Fruit fly (Drosophila melanogaster): ENCODE data around the gene sba.

sba gene

DNA sequence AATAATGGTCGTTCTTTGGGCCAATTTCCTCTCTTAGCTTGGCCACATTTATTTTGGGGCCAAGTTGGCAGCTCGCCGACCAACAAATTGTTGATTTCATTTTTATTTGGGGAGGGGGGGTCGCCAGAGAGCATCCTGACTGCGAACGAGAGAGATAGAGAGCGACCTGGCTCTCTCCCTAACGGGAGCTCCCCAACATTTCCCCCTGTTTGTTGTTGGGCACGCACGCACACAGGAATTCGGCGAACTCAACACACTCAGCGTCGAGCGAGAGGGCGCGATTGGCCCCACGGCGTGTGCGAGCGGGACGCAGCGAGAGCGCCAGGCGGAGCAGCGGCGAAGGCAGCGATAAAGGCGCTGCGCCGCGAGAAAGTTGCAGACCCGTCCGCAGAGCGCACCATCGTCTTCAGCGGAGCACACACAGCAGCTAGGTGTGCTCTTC lies 40.0 kb upstream of the sba start, which contains the start of gene CG31140 (continued):
- TF ChIP-seq mld (GFP tag; IDR thresholded peaks at IDR 0.05; ENCODE audit: partially characterized antibody) (no peak), Doc3 (GFP tag; IDR thresholded peaks at IDR 0.05; ENCODE audit: partially characterized antibody) (peak; percentile 30; the same call in 1 of the 3 replicates), CG17829 (tag; optimal IDR thresholded peaks at IDR 0.05) (peak; percentile 13), CG6254 (GFP tag; optimal IDR thresholded peaks at IDR 0.05) (peak; percentile 6), croc (GFP tag; conservative IDR thresholded peaks at IDR 0.05) (no peak), Mrtf (GFP tag; IDR thresholded peaks at IDR 0.05) (no peak), ranshi (GFP tag; IDR thresholded peaks at IDR 0.05) (peak; percentile 19; the same call in 1 of the 2 replicates), CG17912 (GFP tag; optimal IDR thresholded peaks at IDR 0.05) (no peak), pb (GFP tag; optimal IDR thresholded peaks at IDR 0.05) (peak; percentile 43), CG2199 (GFP tag; IDR thresholded peaks at IDR 0.05) (0 out of 3 replicates have a peak, but pooled peaks have one; percentile 36), sd (tag; optimal IDR thresholded peaks at IDR 0.05) (peak; percentile 91), CG10654 (GFP tag; optimal IDR thresholded peaks at IDR 0.05) (no peak), stwl (tag; optimal IDR thresholded peaks at IDR 0.05) (peak; percentile 34), Bteb2 (GFP tag; optimal IDR thresholded peaks at IDR 0.05) (no peak), BtbVII (GFP tag; optimal IDR thresholded peaks at IDR 0.05) (peak; percentile 12), CG15696 (tag; optimal IDR thresholded peaks at IDR 0.05) (no peak), Nf-YC (tag; optimal IDR thresholded peaks at IDR 0.05) (peak; percentile 48), Asciz (GFP tag; optimal IDR thresholded peaks at IDR 0.05) (no peak), bab2 (GFP tag; optimal IDR thresholded peaks at IDR 0.05) (no peak), CG11695 (GFP tag; IDR thresholded peaks at IDR 0.05) (0 out of 3 replicates have a peak, but pooled peaks have one; percentile 28), Rfx (GFP tag; IDR thresholded peaks at IDR 0.05) (0 out of 2 replicates have a peak, but pooled peaks have one; percentile 9), CG6175 (GFP tag; IDR thresholded peaks at IDR 0.05) (0 out of 3 replicates have a peak, but pooled peaks have one; percentile 30), HLHmδ (GFP tag; optimal IDR thresholded peaks at IDR 0.05) (peak; percentile 55), Deaf1 (tag; optimal IDR thresholded peaks at IDR 0.05) (peak; percentile 20), MESR4 (GFP tag; optimal IDR thresholded peaks at IDR 0.05) (peak; percentile 12), crp (GFP tag; optimal IDR thresholded peaks at IDR 0.05) (no peak), sr (GFP tag; IDR thresholded peaks at IDR 0.05) (peak; percentile 38; the same call in 1 of the 3 replicates), CG18599 (GFP tag; optimal IDR thresholded peaks at IDR 0.05) (peak; percentile 49), fd102C (GFP tag; optimal IDR thresholded peaks at IDR 0.05) (no peak), CG10321 (GFP tag; IDR thresholded peaks at IDR 0.05) (peak; percentile 70), run (tag; optimal IDR thresholded peaks at IDR 0.05) (no peak), Aef1 (GFP tag; IDR thresholded peaks at IDR 0.05) (peak; percentile 41; the same call in 1 of the 3 replicates), CG17568 (GFP tag; optimal IDR thresholded peaks at IDR 0.05) (no peak), prd (optimal IDR thresholded peaks at IDR 0.05) (no peak), prd (GFP tag; IDR thresholded peaks at IDR 0.05) (no peak), Dbx (GFP tag; IDR thresholded peaks at IDR 0.05) (0 out of 3 replicates have a peak, but pooled peaks have one; percentile 23), Lpt (GFP tag; optimal IDR thresholded peaks at IDR 0.05) (no peak), tio (GFP tag; optimal IDR thresholded peaks at IDR 0.05) (no peak), Taf1 (GFP tag; IDR thresholded peaks at IDR 0.05) (no peak), odd (GFP tag; optimal IDR thresholded peaks at IDR 0.05) (no peak), CG8944 (GFP tag; optimal IDR thresholded peaks at IDR 0.05) (no peak), ERR (GFP tag; optimal IDR thresholded peaks at IDR 0.05) (no peak), Hand (GFP tag; optimal IDR thresholded peaks at IDR 0.05) (peak; percentile 64), dmrt99B (tag; optimal IDR thresholded peaks at IDR 0.05) (peak; percentile 7), Hr51 (GFP tag; optimal IDR thresholded peaks at IDR 0.05) (no peak), Bgb (GFP tag; IDR thresholded peaks at IDR 0.05; ENCODE audit: partially characterized antibody) (peak; percentile 30; the same call in 1 of the 2 replicates), CG4360 (GFP tag; IDR thresholded peaks at IDR 0.05) (peak; percentile 61), Ets65A (GFP tag) (peak; percentile 74), fu2 (GFP tag; optimal IDR thresholded peaks at IDR 0.05) (no peak), Stat92E (GFP tag; optimal IDR thresholded peaks at IDR 0.05) (no peak)

Data from whole organism, embryonic.